Fruit fly (Drosophila melanogaster) whole organism, embryonic: Measurements from ENCODE around the gene CG43750.
A peak's percentile ranks its signal among the peaks of the same experiment; 100 is the strongest.

ENCODE experiments used
- Blimp-1 ChIP-seq: fragments of 200-800 bp; sonication (Bioruptor generic); optimal IDR thresholded peaks from 3 replicates; lab custom pipeline; 2018; ENCODE audit warnings: missing biosample characterization, missing genetic modification characterization, mild to moderate bottlenecking, moderate library complexity, missing genetic modification reagents
- CG12071 ChIP-seq: fragments of 200-800 bp; sonication (Bioruptor generic); optimal IDR thresholded peaks from 3 replicates; lab custom pipeline; 2018; ENCODE audit warnings: missing biosample characterization, mild to moderate bottlenecking, missing genetic modification characterization
- CG12104 ChIP-seq: fragments of 200-800 bp; sonication (Bioruptor generic); optimal IDR thresholded peaks from 3 replicates; lab custom pipeline; 2016; ENCODE audit warnings: missing biosample characterization, missing genetic modification characterization
- CG13287 ChIP-seq: fragments of 200-800 bp; sonication (Bioruptor generic); IDR thresholded peaks from 2 replicates; pipeline ENCODE4 v1.3.6; 2022; ENCODE audit warnings: missing biosample characterization, missing genetic modification characterization; ENCODE audit not compliant: partially characterized antibody
- CG14014 ChIP-seq: fragments of 200-800 bp; sonication (Bioruptor generic); IDR thresholded peaks from 2 replicates; pipeline ENCODE4 v1.3.6; 2022; ENCODE audit warnings: missing biosample characterization, missing genetic modification characterization
- CG14441 ChIP-seq: fragments of 200-800 bp; sonication (Bioruptor generic); IDR thresholded peaks from 2 replicates; pipeline ENCODE4 v1.3.6; 2022; ENCODE audit warnings: missing biosample characterization, missing genetic modification characterization
- CG15011 ChIP-seq: fragments of 200-800 bp; sonication (Bioruptor generic); optimal IDR thresholded peaks from 3 replicates; lab custom pipeline; 2018; ENCODE audit warnings: missing biosample characterization, mild to moderate bottlenecking, missing genetic modification characterization
- CG15073 ChIP-seq: fragments of 200-800 bp; sonication (Bioruptor generic); optimal IDR thresholded peaks from 2 replicates; lab custom pipeline; 2016; ENCODE audit warnings: missing biosample characterization, missing genetic modification characterization
- CG15601 ChIP-seq: fragments of 200-800 bp; sonication (Bioruptor generic); optimal IDR thresholded peaks from 3 replicates; lab custom pipeline; 2019; ENCODE audit warnings: missing biosample characterization, mild to moderate bottlenecking, missing genetic modification characterization, moderate library complexity
- CG1602 ChIP-seq: fragments of 200-800 bp; sonication (Bioruptor generic); optimal IDR thresholded peaks from 3 replicates; lab custom pipeline; 2016; ENCODE audit warnings: missing biosample characterization, missing genetic modification characterization
- CG16779 ChIP-seq: fragments of 200-800 bp; sonication (Bioruptor generic); IDR thresholded peaks from 2 replicates; pipeline ENCODE4 v1.3.6; 2022; ENCODE audit warnings: missing biosample characterization, missing genetic modification characterization
- CG18262 ChIP-seq: fragments of 200-800 bp; optimal IDR thresholded peaks from 3 replicates; lab custom pipeline; 2019; ENCODE audit warnings: missing biosample characterization, mild to moderate bottlenecking, missing genetic modification characterization, moderate library complexity
- CG2712 ChIP-seq: fragments of 200-800 bp; optimal IDR thresholded peaks from 3 replicates; lab custom pipeline; 2019; ENCODE audit warnings: missing biosample characterization, mild to moderate bottlenecking, missing genetic modification characterization, moderate library complexity
- CG32532 ChIP-seq: fragments of 200-800 bp; sonication (Bioruptor generic); IDR thresholded peaks from 2 replicates; pipeline ENCODE4 v1.3.6; 2022; ENCODE audit warnings: missing biosample characterization, missing genetic modification characterization
- CG4328 ChIP-seq: fragments of 200-800 bp; sonication (Bioruptor generic); optimal IDR thresholded peaks from 3 replicates; lab custom pipeline; 2017; ENCODE audit warnings: missing biosample characterization, missing genetic modification reagents, missing genetic modification characterization
- CG4617 ChIP-seq: fragments of 200-800 bp; sonication (Bioruptor generic); optimal IDR thresholded peaks from 3 replicates; lab custom pipeline; 2016; ENCODE audit warnings: missing biosample characterization, missing genetic modification characterization, borderline replicate concordance
- Chrac-16 ChIP-seq: fragments of 200-800 bp; sonication (Bioruptor generic); optimal IDR thresholded peaks from 3 replicates; lab custom pipeline; 2016; ENCODE audit warnings: missing biosample characterization, missing genetic modification characterization
- Dad ChIP-seq: fragments of 200-800 bp; sonication (Bioruptor generic); optimal IDR thresholded peaks from 3 replicates; lab custom pipeline; 2016; ENCODE audit warnings: missing biosample characterization, missing genetic modification characterization
- Deaf1 ChIP-seq: fragments of 200-800 bp; optimal IDR thresholded peaks from 3 replicates; lab custom pipeline; 2019; ENCODE audit warnings: missing biosample characterization, mild to moderate bottlenecking, missing genetic modification characterization, moderate library complexity
- Dek ChIP-seq: fragments of 200-800 bp; sonication (Bioruptor generic); optimal IDR thresholded peaks from 3 replicates; lab custom pipeline; 2019; ENCODE audit warnings: missing biosample characterization, mild to moderate bottlenecking, missing genetic modification characterization, moderate library complexity
- Dip3 ChIP-seq: fragments of 200-800 bp; sonication (Bioruptor generic); optimal IDR thresholded peaks from 3 replicates; lab custom pipeline; 2016; ENCODE audit warnings: missing biosample characterization, missing genetic modification characterization
- E2f2 ChIP-seq: fragments of 200-800 bp; sonication (Bioruptor generic); IDR thresholded peaks from 2 replicates; pipeline ENCODE4 v1.3.6; 2022; ENCODE audit warnings: missing biosample characterization, missing genetic modification characterization
- ERR ChIP-seq: fragments of 200-800 bp; sonication (Bioruptor generic); optimal IDR thresholded peaks from 2 replicates; lab custom pipeline; 2016; ENCODE audit warnings: missing biosample characterization, missing genetic modification characterization
- H2.0 ChIP-seq: fragments of 200-800 bp; sonication (Bioruptor generic); IDR thresholded peaks from 2 replicates; pipeline ENCODE4 v1.3.6; 2022; ENCODE audit warnings: missing biosample characterization, missing genetic modification characterization
- HmgZ ChIP-seq: fragments of 200-800 bp; sonication (Bioruptor generic); optimal IDR thresholded peaks from 2 replicates; lab custom pipeline; 2018; ENCODE audit warnings: missing biosample characterization, mild to moderate bottlenecking, missing genetic modification characterization
- Max ChIP-seq: fragments of 200-800 bp; sonication (Bioruptor generic); optimal IDR thresholded peaks from 2 replicates; lab custom pipeline; 2016; ENCODE audit warnings: missing biosample characterization, mild to moderate bottlenecking, missing genetic modification characterization
- Myb ChIP-seq: fragments of 200-800 bp; sonication (Bioruptor generic); optimal IDR thresholded peaks from 2 replicates; lab custom pipeline; 2016; ENCODE audit warnings: missing biosample characterization, missing genetic modification characterization
- NC2α ChIP-seq: fragments of 200-800 bp; sonication (Bioruptor generic); optimal IDR thresholded peaks from 2 replicates; lab custom pipeline; 2016; ENCODE audit warnings: missing biosample characterization, missing genetic modification characterization
- Nf-YC ChIP-seq: fragments of 200-800 bp; optimal IDR thresholded peaks from 3 replicates; lab custom pipeline; 2019; ENCODE audit warnings: missing biosample characterization, mild to moderate bottlenecking, missing genetic modification characterization, moderate library complexity
- Sin3A ChIP-seq: fragments of >200 bp; optimal IDR thresholded peaks from 2 replicates; lab custom pipeline; 2018
- cas ChIP-seq: fragments of 200-800 bp; sonication (Bioruptor generic); IDR thresholded peaks from 2 replicates; pipeline ENCODE4 v1.3.6; 2022; ENCODE audit warnings: missing biosample characterization, missing genetic modification characterization
- cg ChIP-seq: fragments of 200-800 bp; sonication (Bioruptor generic); optimal IDR thresholded peaks from 3 replicates; lab custom pipeline; 2019; ENCODE audit warnings: missing biosample characterization, mild to moderate bottlenecking, missing genetic modification characterization, moderate library complexity
- crc ChIP-seq: fragments of 200-800 bp; sonication (Bioruptor generic); optimal IDR thresholded peaks from 2 replicates; lab custom pipeline; 2016; ENCODE audit warnings: missing biosample characterization, missing genetic modification characterization
- crp ChIP-seq, 2 experiments: fragments of 200-800 bp; sonication (Bioruptor generic); optimal IDR thresholded peaks; 2 replicates in 1 of 2; 3 replicates in 1 of 2; lab custom pipeline; 2017; ENCODE audit warnings: missing biosample characterization in 2 of 2, missing genetic modification characterization in 2 of 2, mild to moderate bottlenecking in 1 of 2, moderate library complexity in 1 of 2
- dm ChIP-seq: fragments of 200-800 bp; sonication (Bioruptor generic); optimal IDR thresholded peaks from 3 replicates; lab custom pipeline; 2016; ENCODE audit warnings: missing biosample characterization, missing genetic modification characterization
- fd102C ChIP-seq: fragments of 200-800 bp; sonication (Bioruptor generic); optimal IDR thresholded peaks from 2 replicates; lab custom pipeline; 2018; ENCODE audit warnings: missing biosample characterization, mild to moderate bottlenecking, missing genetic modification characterization, moderate library complexity
- gem ChIP-seq: fragments of 200-800 bp; sonication (Bioruptor generic); optimal IDR thresholded peaks from 2 replicates; lab custom pipeline; 2019; ENCODE audit warnings: missing biosample characterization, mild to moderate bottlenecking, missing genetic modification characterization, moderate library complexity
- hb ChIP-seq: fragments of 200-800 bp; sonication (Bioruptor generic); IDR thresholded peaks from 3 replicates; pipeline ENCODE4 v1.3.6; 2022; ENCODE audit warnings: missing biosample characterization, missing genetic modification characterization; ENCODE audit not compliant: partially characterized antibody
- insv ChIP-seq, 2 experiments: fragments of 200-800 bp; sonication (Bioruptor generic); optimal IDR thresholded peaks; 3 replicates each; lab custom pipeline; 2016 to 2018; ENCODE audit warnings: missing biosample characterization in 2 of 2, missing genetic modification characterization in 2 of 2
- inv ChIP-seq: fragments of 200-800 bp; sonication (Bioruptor generic); IDR thresholded peaks from 2 replicates; pipeline ENCODE4 v1.3.6; 2022; ENCODE audit warnings: missing biosample characterization, missing genetic modification characterization; ENCODE audit not compliant: partially characterized antibody
- klu ChIP-seq: fragments of 200-800 bp; sonication (Bioruptor generic); IDR thresholded peaks from 2 replicates; pipeline ENCODE4 v1.3.6; 2022; ENCODE audit warnings: missing biosample characterization, missing genetic modification characterization
- nerfin-2 ChIP-seq: fragments of 200-800 bp; sonication (Bioruptor generic); IDR thresholded peaks from 2 replicates; pipeline ENCODE4 v1.3.6; 2022; ENCODE audit warnings: missing biosample characterization, missing genetic modification characterization; ENCODE audit not compliant: partially characterized antibody
- nmo ChIP-seq: fragments of 200-800 bp; sonication (Bioruptor generic); optimal IDR thresholded peaks from 2 replicates; lab custom pipeline; 2018; ENCODE audit warnings: missing biosample characterization, mild to moderate bottlenecking, missing genetic modification characterization, moderate library complexity
- pfk ChIP-seq: fragments of 200-800 bp; sonication (Bioruptor generic); optimal IDR thresholded peaks from 2 replicates; lab custom pipeline; 2018; ENCODE audit warnings: missing biosample characterization, mild to moderate bottlenecking, missing genetic modification characterization, moderate library complexity
- ranshi ChIP-seq: fragments of 200-800 bp; sonication (Bioruptor generic); IDR thresholded peaks from 2 replicates; pipeline ENCODE4 v1.3.6; 2022; ENCODE audit warnings: missing biosample characterization, missing genetic modification characterization
- schlank ChIP-seq: fragments of 200-800 bp; sonication (Bioruptor generic); optimal IDR thresholded peaks from 2 replicates; lab custom pipeline; 2018; ENCODE audit warnings: missing biosample characterization, mild to moderate bottlenecking, missing genetic modification characterization
- sens ChIP-seq: fragments of 200-800 bp; sonication (Bioruptor generic); peaks from one replicate; lab custom pipeline; 2016; ENCODE audit warnings: missing biosample characterization, missing genetic modification characterization
- sim ChIP-seq: fragments of 200-800 bp; sonication (Bioruptor generic); IDR thresholded peaks from 2 replicates; pipeline ENCODE4 v1.3.6; 2022; ENCODE audit warnings: missing biosample characterization, missing genetic modification characterization
- sug ChIP-seq: fragments of 200-800 bp; optimal IDR thresholded peaks from 2 replicates; lab custom pipeline; 2019; ENCODE audit warnings: missing biosample characterization, mild to moderate bottlenecking, missing genetic modification characterization, moderate library complexity
- tgo ChIP-seq: fragments of 200-800 bp; sonication (Bioruptor generic); IDR thresholded peaks from 3 replicates; pipeline ENCODE4 v1.3.6; 2022; ENCODE audit warnings: missing biosample characterization, missing genetic modification characterization
- tin ChIP-seq: fragments of 200-800 bp; sonication (Bioruptor generic); optimal IDR thresholded peaks from 3 replicates; lab custom pipeline; 2016; ENCODE audit warnings: missing biosample characterization, missing genetic modification characterization
- unpg ChIP-seq: fragments of 200-800 bp; sonication (Bioruptor generic); optimal IDR thresholded peaks from 3 replicates; lab custom pipeline; 2018; ENCODE audit warnings: missing biosample characterization, mild to moderate bottlenecking, missing genetic modification characterization, moderate library complexity

Gene CG43750

dm6 chr2L:2357228-2357656, 33.2 kb downstream of the CG43750 start, which contains the start of gene CG9967 (continued):
- TF ChIP-seq CG12104 (GFP tag; lab: Kevin White, UChicago) (no peak), ranshi (GFP tag; lab: Robert Waterston, UW) (no peak), Dad (GFP tag; lab: Kevin White, UChicago) (no peak), Dek (tag; lab: Kevin White, UChicago) (no peak), CG4617 (GFP tag; lab: Kevin White, UChicago) (peak; percentile 17), CG2712 (tag; lab: Kevin White, UChicago) (peak; percentile 31), HmgZ (peak; percentile 12), Max (no peak), CG15601 (peak; percentile 34), schlank (no peak), tin (no peak), CG13287 (GFP tag; lab: Robert Waterston, UW) (peak; percentile 69), Blimp-1 (no peak), dm (GFP tag; lab: Kevin White, UChicago) (no peak), crc (GFP tag; lab: Kevin White, UChicago) (no peak), NC2α (GFP tag; lab: Kevin White, UChicago) (no peak), CG1602 (GFP tag; lab: Kevin White, UChicago) (no peak), E2f2 (GFP tag; lab: Robert Waterston, UW) (peak; percentile 87), CG4328 (GFP tag; lab: Kevin White, UChicago) (no peak), H2.0 (GFP tag; lab: Robert Waterston, UW) (no peak), hb (no peak), CG14014 (no peak), Dip3 (no peak), sug (tag; lab: Kevin White, UChicago) (peak; percentile 23), sens (GFP tag; lab: Kevin White, UChicago) (no peak), sim (GFP tag; lab: Robert Waterston, UW) (no peak), tgo (no peak), unpg (GFP tag; lab: Kevin White, UChicago) (no peak), Myb (peak; percentile 66), gem (tag; lab: Kevin White, UChicago) (peak; percentile 35), pfk (GFP tag; lab: Kevin White, UChicago) (no peak), CG15011 (GFP tag; lab: Kevin White, UChicago) (no peak), CG32532 (GFP tag; lab: Robert Waterston, UW) (no peak), inv (GFP tag; lab: Robert Waterston, UW) (no peak), insv (GFP tag; optimal IDR thresholded peaks at IDR 0.05; lab: Kevin White, UChicago) (no peak), fd102C (GFP tag; lab: Kevin White, UChicago) (no peak), CG14441 (GFP tag; lab: Robert Waterston, UW) (no peak), Sin3A (lab: Kevin White, UChicago) (peak; percentile 47), Chrac-16 (GFP tag; lab: Kevin White, UChicago) (peak; percentile 1), Nf-YC (tag; lab: Kevin White, UChicago) (peak; percentile 46), CG12071 (GFP tag; lab: Kevin White, UChicago) (no peak), ERR (GFP tag; lab: Kevin White, UChicago) (no peak), Deaf1 (tag; lab: Kevin White, UChicago) (peak; percentile 20), klu (GFP tag; lab: Robert Waterston, UW) (no peak), CG18262 (tag; lab: Kevin White, UChicago) (no peak), nmo (GFP tag; lab: Kevin White, UChicago) (peak; percentile 29), cg (GFP tag; lab: Kevin White, UChicago) (no peak), crp (GFP tag; optimal IDR thresholded peaks at IDR 0.05; lab: Kevin White, UChicago) (peak; percentile 54 to 91), CG16779 (GFP tag; lab: Robert Waterston, UW) (no peak), CG15073 (GFP tag; lab: Kevin White, UChicago) (no peak), nerfin-2 (peak; percentile 27; the same call in 1 of the 2 replicates), cas (GFP tag; lab: Robert Waterston, UW) (no peak)
